Worm (Caenorhabditis elegans) whole organism, early embryonic: ENCODE data around the gene mrpl-28.

Experiments used
- F13C5.2 ChIP-seq: sonication (generic microtip); optimal IDR thresholded peaks from 2 replicates; lab custom pipeline; 2017; ENCODE audit warnings: mild to moderate bottlenecking, missing genetic modification characterization, inconsistent platforms, missing compliant biosample characterization
- ama-1 ChIP-seq: fragments of 150-350 bp; optimal IDR thresholded peaks from 2 replicates; lab custom pipeline; 2014
- flt-1 ChIP-seq: fragments of 200-800 bp; sonication (Bioruptor generic); IDR thresholded peaks from 2 replicates; pipeline ENCODE4 v1.3.6; 2022; ENCODE audit warnings: missing genetic modification characterization, missing compliant biosample characterization
- hmg-4 ChIP-seq: fragments of 200-800 bp; sonication (Bioruptor generic); optimal IDR thresholded peaks from 2 replicates; lab custom pipeline; 2018; ENCODE audit warnings: mild to moderate bottlenecking, missing genetic modification characterization, missing compliant biosample characterization
- pes-1 ChIP-seq: fragments of 200-800 bp; sonication (Bioruptor generic); IDR thresholded peaks from 2 replicates; pipeline ENCODE4 v1.3.6; 2022; ENCODE audit warnings: missing genetic modification reagents, missing genetic modification characterization, missing compliant biosample characterization
- tbx-11 ChIP-seq: fragments of 200-800 bp; sonication (Bioruptor generic); IDR thresholded peaks from 2 replicates; pipeline ENCODE4 v1.3.6; 2022; ENCODE audit warnings: missing genetic modification characterization, missing compliant biosample characterization
- tbx-37 ChIP-seq: fragments of 200-800 bp; sonication (Bioruptor generic); conservative IDR thresholded peaks from 2 replicates; pipeline ENCODE4 v1.3.6; 2022; ENCODE audit warnings: missing genetic modification reagents, missing genetic modification characterization, missing compliant biosample characterization

ce11 chrII:108865-109264 lies 46.9 kb downstream of the mrpl-28 start, which contains the start of gene C50D2.2:
- no peak for TF ChIP-seq ama-1 (lab: Kevin White, UChicago)
- no peak for TF ChIP-seq tbx-37
- no peak for TF ChIP-seq flt-1 (GFP tag; lab: Robert Waterston, UW)
- no peak for TF ChIP-seq hmg-4 (GFP tag; lab: Kevin White, UChicago)
- no peak for TF ChIP-seq F13C5.2 (tag; lab: Kevin White, UChicago)
- no peak for TF ChIP-seq pes-1 (GFP tag; lab: Robert Waterston, UW)
- TF ChIP-seq tbx-11 (GFP tag; lab: Robert Waterston, UW) = no peak
